Worm (Caenorhabditis elegans) whole organism, mixed stage, embryonic: ENCODE measurements around the gene bath-33.

Source experiments
- bed-3 ChIP-seq: fragments of 200-800 bp; sonication (Bioruptor generic); optimal IDR thresholded peaks from 3 replicates; lab custom pipeline; 2018; ENCODE audit warnings: mild to moderate bottlenecking, missing genetic modification characterization, moderate library complexity, missing compliant biosample characterization
- blmp-1 ChIP-seq: fragments of 150-350 bp; optimal IDR thresholded peaks from 2 replicates; lab custom pipeline; 2014; ENCODE audit warnings: missing biosample characterization, missing genetic modification characterization
- ceh-39 ChIP-seq: fragments of 150-350 bp; optimal IDR thresholded peaks from 2 replicates; lab custom pipeline; 2014; ENCODE audit warnings: missing biosample characterization, missing genetic modification characterization
- ceh-43 ChIP-seq: fragments of 200-800 bp; sonication (Bioruptor generic); optimal IDR thresholded peaks from 2 replicates; lab custom pipeline; 2018; ENCODE audit warnings: mild to moderate bottlenecking, missing genetic modification characterization, moderate library complexity, missing compliant biosample characterization
- ces-1 ChIP-seq: fragments of 150-350 bp; optimal IDR thresholded peaks from 2 replicates; lab custom pipeline; 2014; ENCODE audit warnings: missing biosample characterization, missing genetic modification reagents, missing genetic modification characterization
- cnd-1 ChIP-seq: fragments of 200-800 bp; sonication (Bioruptor generic); optimal IDR thresholded peaks from 2 replicates; lab custom pipeline; 2018; ENCODE audit warnings: mild to moderate bottlenecking, missing genetic modification characterization, missing compliant biosample characterization
- drap-1 ChIP-seq: fragments of 200-800 bp; sonication (Bioruptor generic); optimal IDR thresholded peaks from 3 replicates; lab custom pipeline; 2018; ENCODE audit warnings: mild to moderate bottlenecking, missing genetic modification characterization, missing compliant biosample characterization
- flh-1 ChIP-seq: fragments of 200-800 bp; sonication (Bioruptor generic); optimal IDR thresholded peaks from 2 replicates; lab custom pipeline; 2018; ENCODE audit warnings: mild to moderate bottlenecking, missing genetic modification characterization, moderate library complexity, missing compliant biosample characterization
- hlh-1 ChIP-seq: fragments of 150-350 bp; optimal IDR thresholded peaks from 2 replicates; lab custom pipeline; 2014; ENCODE audit warnings: missing biosample characterization, missing genetic modification reagents, missing genetic modification characterization
- lin-13 ChIP-seq: fragments of 150-350 bp; optimal IDR thresholded peaks from 2 replicates; lab custom pipeline; 2014; ENCODE audit warnings: missing biosample characterization, missing genetic modification characterization
- lin-32 ChIP-seq: fragments of 200-800 bp; sonication (Bioruptor generic); optimal IDR thresholded peaks from 2 replicates; lab custom pipeline; 2018; ENCODE audit warnings: mild to moderate bottlenecking, missing genetic modification characterization, missing compliant biosample characterization
- lsy-2 ChIP-seq: fragments of 150-350 bp; optimal IDR thresholded peaks from 2 replicates; lab custom pipeline; 2014; ENCODE audit warnings: missing biosample characterization, missing genetic modification characterization
- mab-5 ChIP-seq: fragments of 150-350 bp; optimal IDR thresholded peaks from 2 replicates; lab custom pipeline; 2014; ENCODE audit warnings: missing biosample characterization, missing genetic modification characterization
- mep-1 ChIP-seq: fragments of 150-350 bp; optimal IDR thresholded peaks from 2 replicates; lab custom pipeline; 2017; ENCODE audit warnings: missing biosample characterization, missing genetic modification reagents, missing genetic modification characterization, inconsistent platforms
- mls-2 ChIP-seq: sonication (generic microtip); optimal IDR thresholded peaks from 2 replicates; lab custom pipeline; 2016; ENCODE audit warnings: mild to moderate bottlenecking, missing genetic modification characterization, moderate library complexity, missing compliant biosample characterization
- nhr-12 ChIP-seq: fragments of 150-350 bp; optimal IDR thresholded peaks from 2 replicates; lab custom pipeline; 2014; ENCODE audit warnings: missing biosample characterization, missing genetic modification characterization
- nhr-2 ChIP-seq: fragments of 150-350 bp; optimal IDR thresholded peaks from 2 replicates; lab custom pipeline; 2014; ENCODE audit warnings: missing biosample characterization, missing genetic modification characterization
- nhr-28 ChIP-seq: fragments of 150-350 bp; optimal IDR thresholded peaks from 2 replicates; lab custom pipeline; 2014; ENCODE audit warnings: missing biosample characterization, missing genetic modification characterization
- sem-2 ChIP-seq: fragments of 200-800 bp; sonication (Bioruptor generic); optimal IDR thresholded peaks from 2 replicates; lab custom pipeline; 2018; ENCODE audit warnings: mild to moderate bottlenecking, missing genetic modification characterization, missing compliant biosample characterization
- snpc-4 ChIP-seq: fragments of 150-350 bp; optimal IDR thresholded peaks from 2 replicates; lab custom pipeline; 2014; ENCODE audit warnings: missing biosample characterization, missing genetic modification characterization
- sptf-1 ChIP-seq: sonication (generic microtip); optimal IDR thresholded peaks from 2 replicates; lab custom pipeline; 2017; ENCODE audit warnings: mild to moderate bottlenecking, missing genetic modification characterization, moderate library complexity, missing compliant biosample characterization
- tbx-8 ChIP-seq: fragments of 200-800 bp; sonication (Bioruptor generic); optimal IDR thresholded peaks from 2 replicates; lab custom pipeline; 2018; ENCODE audit warnings: mild to moderate bottlenecking, missing genetic modification characterization, moderate library complexity, missing compliant biosample characterization
- unc-120 ChIP-seq: sonication (generic microtip); optimal IDR thresholded peaks from 2 replicates; lab custom pipeline; 2017; ENCODE audit warnings: missing genetic modification characterization, missing compliant biosample characterization; ENCODE audit not compliant: poor library complexity, severe bottlenecking
- unc-39 ChIP-seq: fragments of 150-350 bp; optimal IDR thresholded peaks from 2 replicates; lab custom pipeline; 2014; ENCODE audit warnings: missing biosample characterization, missing genetic modification characterization
- unc-62 ChIP-seq: fragments of 150-350 bp; optimal IDR thresholded peaks from 2 replicates; lab custom pipeline; 2014; ENCODE audit warnings: missing biosample characterization, missing genetic modification reagents, missing genetic modification characterization
- zip-8 ChIP-seq: fragments of 150-350 bp; optimal IDR thresholded peaks from 2 replicates; lab custom pipeline; 2014; ENCODE audit warnings: missing biosample characterization, missing genetic modification characterization
- ztf-11 ChIP-seq: fragments of 150-350 bp; optimal IDR thresholded peaks from 2 replicates; lab custom pipeline; 2014; ENCODE audit warnings: missing biosample characterization, missing genetic modification characterization

bath-33 gene

DNA sequence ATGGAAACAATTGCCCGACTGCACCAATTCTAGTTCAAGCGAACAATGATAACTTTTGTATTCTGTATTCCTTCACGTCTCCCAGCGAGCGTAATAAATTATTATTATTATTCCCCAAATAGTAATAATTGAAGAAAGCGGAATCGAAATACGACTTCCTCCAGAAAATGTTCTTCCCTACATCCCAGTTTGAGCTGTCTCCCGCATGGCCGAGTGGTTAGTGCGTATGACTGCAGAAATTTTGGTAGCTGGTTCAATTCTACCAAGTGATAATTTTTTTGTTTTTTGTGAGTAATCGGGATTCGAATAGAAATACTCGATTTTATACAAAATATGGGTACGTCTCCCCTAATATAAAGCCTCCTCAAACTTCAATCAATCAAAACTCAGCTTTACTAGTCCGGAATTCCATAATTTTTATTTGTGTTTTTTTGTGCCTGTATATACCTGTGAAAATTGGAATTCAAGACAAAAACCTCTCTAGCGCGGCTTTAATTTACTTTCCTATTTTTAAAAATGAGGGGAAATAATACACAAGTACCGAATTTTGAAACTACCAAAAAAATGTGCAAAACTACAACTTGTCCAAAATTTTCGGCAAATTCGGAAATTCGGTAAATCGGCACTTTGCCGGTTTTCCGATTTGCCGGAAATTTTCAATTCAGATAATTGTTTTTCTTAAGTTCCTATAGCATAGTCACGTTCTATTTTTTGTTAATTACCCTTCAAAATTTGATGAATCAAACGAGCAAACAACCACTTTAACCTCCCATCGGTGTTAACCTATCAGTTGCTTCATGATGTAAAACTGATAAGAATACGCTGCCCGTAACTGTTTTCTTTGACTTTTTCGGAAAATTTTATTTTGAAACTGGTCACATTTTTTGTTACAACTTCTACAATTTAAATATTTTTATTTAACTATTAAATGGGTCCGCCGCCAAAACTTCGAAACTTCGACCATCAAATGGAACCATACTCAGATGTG lies 8.6 kb downstream of the bath-33 start, which contains the start of gene bath-46:
bath-46 (plus strand) TSS at position 806 of the 988 bp plus-strand sequence.
- TF ChIP-seq blmp-1 (tag; lab: Kevin White, UChicago) (no peak), ceh-43 (GFP tag; lab: Kevin White, UChicago) (no peak), sptf-1 (no peak), drap-1 (no peak), nhr-2 (tag; lab: Kevin White, UChicago) (no peak), flh-1 (no peak)

- TF ChIP-seq unc-39 (tag; lab: Kevin White, UChicago) (no peak), blmp-1 (tag; lab: Kevin White, UChicago) (no peak), mep-1 (tag; lab: Kevin White, UChicago) (no peak), lin-32 (no peak), sptf-1 (no peak), drap-1 (no peak), lin-13 (tag; lab: Kevin White, UChicago) (no peak), ces-1 (GFP tag; lab: Kevin White, UChicago) (no peak), unc-62 (no peak), mls-2 (no peak), nhr-28 (tag; lab: Kevin White, UChicago) (no peak), hlh-1 (tag; lab: Kevin White, UChicago) (no peak), mab-5 (tag; lab: Kevin White, UChicago) (no peak), nhr-2 (tag; lab: Kevin White, UChicago) (no peak), flh-1 (no peak)
Measured at ce11 chrII:1595137-1595536, 10.8 kb downstream of the bath-33 start, which contains the start of gene clec-20. Gene clec-20 (minus strand): TSS chrII:1595237.

DNA sequence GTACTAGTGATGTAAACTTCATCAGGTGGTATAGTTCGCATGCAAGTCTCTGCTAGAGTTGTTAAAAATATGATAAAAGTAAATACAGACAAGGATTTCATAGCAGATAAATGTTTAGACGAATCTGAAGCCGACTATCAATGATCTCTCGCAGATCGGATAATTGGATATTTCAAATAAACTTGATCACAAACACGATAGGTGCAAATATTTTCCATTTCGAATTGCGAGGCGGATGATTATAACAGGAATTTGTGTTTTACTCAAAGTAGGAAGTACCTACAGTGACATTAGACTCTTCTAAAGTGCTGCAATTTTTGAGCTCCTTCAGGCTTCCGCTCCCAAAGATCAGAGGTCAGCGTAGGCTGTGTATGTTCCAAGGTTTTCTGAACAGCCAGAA lies 16.1 kb downstream of the bath-33 start, which contains the start of gene T07H3.7:
T07H3.7 (minus strand) TSS at position 101 of the 400 bp plus-strand sequence.
- TF ChIP-seq ceh-43 (GFP tag; lab: Kevin White, UChicago): no peak
- no peak for TF ChIP-seq lin-32
- TF ChIP-seq sptf-1: no peak
- TF ChIP-seq mab-5 (tag; lab: Kevin White, UChicago): no peak
- no peak for TF ChIP-seq nhr-12 (tag; lab: Kevin White, UChicago)
- TF ChIP-seq bed-3 (GFP tag; lab: Kevin White, UChicago): no peak
- TF ChIP-seq flh-1: no peak
- TF ChIP-seq lsy-2 (tag; lab: Kevin White, UChicago): no peak
- no peak for TF ChIP-seq ceh-39
- TF ChIP-seq snpc-4 (tag; lab: Kevin White, UChicago): no peak
- no peak for TF ChIP-seq unc-62
- no peak for TF ChIP-seq sem-2 (GFP tag; lab: Kevin White, UChicago)
- no peak for TF ChIP-seq drap-1
- TF ChIP-seq mls-2: no peak
- TF ChIP-seq unc-120 (tag; lab: Kevin White, UChicago): no peak
- TF ChIP-seq zip-8 (tag; lab: Kevin White, UChicago): no peak
- TF ChIP-seq cnd-1: no peak
- TF ChIP-seq nhr-2 (tag; lab: Kevin White, UChicago): no peak
- TF ChIP-seq ztf-11 (tag; lab: Kevin White, UChicago): no peak
- no peak for TF ChIP-seq blmp-1 (tag; lab: Kevin White, UChicago)

DNA sequence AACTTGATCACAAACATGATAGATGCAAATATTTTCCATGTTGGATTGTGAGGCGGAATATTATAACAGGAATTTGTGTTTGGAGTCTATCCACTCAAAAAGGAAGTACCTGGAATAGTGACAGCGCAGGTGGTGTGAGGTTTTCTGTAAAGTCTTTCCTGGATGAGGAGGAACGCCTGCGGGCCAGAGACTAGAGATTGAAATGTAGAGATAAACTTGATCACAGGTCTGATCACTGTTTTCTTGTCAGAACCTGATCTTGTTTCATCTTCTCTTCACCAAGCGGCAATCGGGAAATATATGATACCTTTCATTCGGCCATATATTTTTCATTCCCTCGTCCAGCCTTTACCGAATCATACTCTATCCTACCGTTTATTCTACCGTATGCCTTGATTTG lies 19.7 kb downstream of the bath-33 start, which contains the start of gene T07H3.8:
T07H3.8 (plus strand) TSS at position 301 of the 400 bp plus-strand sequence.
- TF ChIP-seq hlh-1 (tag; lab: Kevin White, UChicago) (no peak), unc-120 (tag; lab: Kevin White, UChicago) (no peak), lin-13 (tag; lab: Kevin White, UChicago) (no peak), tbx-8 (GFP tag; lab: Kevin White, UChicago) (no peak), sptf-1 (no peak), ceh-39 (no peak), unc-62 (no peak), ceh-43 (GFP tag; lab: Kevin White, UChicago) (no peak), sem-2 (GFP tag; lab: Kevin White, UChicago) (no peak)

ce11 chrII:1584140-1584539 lies 21.8 kb downstream of the bath-33 start, which contains the start of gene clec-21:
Gene clec-21 (minus strand): TSS chrII:1584240.
- no peak for TF ChIP-seq hlh-1 (tag; lab: Kevin White, UChicago)
